Worm (Caenorhabditis elegans): ENCODE measurements around the gene K02E7.4.

DNA sequence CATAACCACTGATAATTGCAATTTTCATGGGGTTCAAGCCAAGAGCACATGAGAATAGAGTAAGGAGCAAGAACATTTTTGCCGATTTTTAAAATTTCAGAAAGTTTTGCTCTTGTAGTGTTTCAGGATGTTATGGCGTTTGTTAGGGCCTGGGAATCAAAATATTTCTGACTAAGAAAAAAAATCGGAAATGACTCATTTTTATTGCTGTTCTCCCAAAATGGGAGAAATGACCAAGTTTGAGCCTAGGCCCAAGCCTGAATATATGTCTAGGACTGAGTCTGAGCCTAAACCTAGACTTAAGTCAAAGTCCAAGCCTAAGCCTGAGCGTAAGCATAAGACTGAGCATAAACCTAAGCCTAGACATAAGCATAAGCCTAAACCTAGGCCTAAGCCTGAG lies 32.2 kb downstream of the K02E7.4 start, which contains the start of gene T13B5.9:
- no peak for TF ChIP-seq unc-62 (GFP tag; optimal IDR thresholded peaks at IDR 0.05)
- no peak for TF ChIP-seq zip-8 (tag; optimal IDR thresholded peaks at IDR 0.05)
- no peak for TF ChIP-seq pha-4 (tag; optimal IDR thresholded peaks at IDR 0.05)
- TF ChIP-seq nhr-28 (tag; optimal IDR thresholded peaks at IDR 0.05), result no peak
- no peak for TF ChIP-seq nhr-237 (tag; optimal IDR thresholded peaks at IDR 0.05)
- TF ChIP-seq lin-13 (tag; optimal IDR thresholded peaks at IDR 0.05), result no peak
- no peak for TF ChIP-seq hlh-1 (tag; optimal IDR thresholded peaks at IDR 0.05)
- no peak for TF ChIP-seq snpc-4 (tag; optimal IDR thresholded peaks at IDR 0.05)
- TF ChIP-seq mab-5 (tag; optimal IDR thresholded peaks at IDR 0.05), result no peak
- no peak for TF ChIP-seq unc-39 (tag; optimal IDR thresholded peaks at IDR 0.05)
- no peak for TF ChIP-seq M03D4.4 (tag; optimal IDR thresholded peaks at IDR 0.05)
